Fruit fly (Drosophila melanogaster): Measurements from ENCODE around the gene Septin1.

Gene Septin1

DNA sequence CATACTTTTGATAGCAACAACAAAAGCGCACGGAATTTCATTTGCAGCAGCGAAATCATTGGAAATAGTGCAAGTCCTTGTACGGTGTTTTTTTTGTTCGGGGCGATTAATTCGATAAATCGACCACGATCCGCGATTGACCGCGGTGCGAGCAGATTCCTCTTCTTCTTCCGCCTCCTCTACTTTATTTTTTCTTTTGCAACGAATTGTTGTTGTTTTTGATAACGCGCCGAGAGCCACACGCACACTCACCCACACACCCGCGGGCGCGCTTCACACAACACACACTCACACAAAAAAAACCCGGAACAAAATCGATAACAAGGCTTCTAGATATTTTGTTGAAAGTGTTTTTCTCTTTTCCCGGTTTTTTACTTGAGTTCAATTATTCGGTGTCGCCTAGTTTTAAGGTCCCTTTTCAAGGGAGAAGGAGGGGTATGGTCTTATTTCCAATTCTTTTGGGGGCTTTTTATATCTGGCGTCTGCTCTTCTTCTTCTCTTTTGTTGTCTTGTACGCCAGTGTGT lies 34.9 kb upstream of the Septin1 start (continued):
- TF ChIP-seq CG32532 (GFP tag; IDR thresholded peaks at IDR 0.05) = no peak

- no peak for TF ChIP-seq CG7357 (GFP tag; IDR thresholded peaks at IDR 0.05)
- peak; percentile 29 for TF ChIP-seq CG2120 (GFP tag; optimal IDR thresholded peaks at IDR 0.05)
- no peak for TF ChIP-seq CG33557 (GFP tag; optimal IDR thresholded peaks at IDR 0.05)
- peak in 1 of 2 experiments; percentile 59 for TF ChIP-seq bsh (GFP tag; optimal IDR thresholded peaks at IDR 0.05)
- TF ChIP-seq Scr (GFP tag; IDR thresholded peaks at IDR 0.05; ENCODE audit: partially characterized antibody) = peak; percentile 91
- peak; percentile 23; the same call in 1 of the 2 replicates for TF ChIP-seq E2f2 (GFP tag; IDR thresholded peaks at IDR 0.05)
- TF ChIP-seq crp (GFP tag; optimal IDR thresholded peaks at IDR 0.05) = peak in 1 of 2 experiments; percentile 14
- peak; percentile 83 for TF ChIP-seq unc-4 (GFP tag; IDR thresholded peaks at IDR 0.05; ENCODE audit: partially characterized antibody)
- no peak for TF ChIP-seq gsb-n (tag; optimal IDR thresholded peaks at IDR 0.05)
- peak; percentile 87 for TF ChIP-seq CG14860 (GFP tag; IDR thresholded peaks at IDR 0.05; ENCODE audit: partially characterized antibody)
- TF ChIP-seq CG15073 (GFP tag; optimal IDR thresholded peaks at IDR 0.05) = no peak
- TF ChIP-seq CG12391 (tag; optimal IDR thresholded peaks at IDR 0.05) = peak; percentile 24
- TF ChIP-seq CG18764 (GFP tag; optimal IDR thresholded peaks at IDR 0.05) = no peak
- peak; percentile 90 for TF ChIP-seq Sry-δ (GFP tag; optimal IDR thresholded peaks at IDR 0.05)
- TF ChIP-seq CoRest (tag; optimal IDR thresholded peaks at IDR 0.05) = peak; percentile 37
- TF ChIP-seq CG16779 (GFP tag; IDR thresholded peaks at IDR 0.05) = no peak
- 0 out of 2 replicates have a peak, but pooled peaks have one; percentile 35 for TF ChIP-seq ssp (GFP tag; IDR thresholded peaks at IDR 0.05)
- TF ChIP-seq Vsx1 (GFP tag; optimal IDR thresholded peaks at IDR 0.05) = no peak
- no peak for TF ChIP-seq sc (optimal IDR thresholded peaks at IDR 0.05)
- no peak for TF ChIP-seq sc (GFP tag; optimal IDR thresholded peaks at IDR 0.05)
- no peak for TF ChIP-seq Oaz (GFP tag; IDR thresholded peaks at IDR 0.05)
- TF ChIP-seq klu (GFP tag; IDR thresholded peaks at IDR 0.05) = no peak
- TF ChIP-seq Doc3 (GFP tag; IDR thresholded peaks at IDR 0.05; ENCODE audit: partially characterized antibody) = peak; percentile 75
- no peak for TF ChIP-seq CG11504 (tag; optimal IDR thresholded peaks at IDR 0.05)
- TF ChIP-seq CG10959 (GFP tag; IDR thresholded peaks at IDR 0.05) = no peak
- peak; percentile 16 for TF ChIP-seq Ets65A (GFP tag)
- peak; percentile 94 for TF ChIP-seq gfzf (GFP tag; optimal IDR thresholded peaks at IDR 0.05)
- TF ChIP-seq CG11560 (tag; IDR thresholded peaks at IDR 0.05) = peak; percentile 44; the same call in 1 of the 3 replicates
- TF ChIP-seq CG30403 (GFP tag; optimal IDR thresholded peaks at IDR 0.05) = peak; percentile 16
- peak; percentile 81 for TF ChIP-seq Ets97D (GFP tag; optimal IDR thresholded peaks at IDR 0.05)
- TF ChIP-seq Six4 (GFP tag; optimal IDR thresholded peaks at IDR 0.05) = no peak
- TF ChIP-seq CG12155 (GFP tag; optimal IDR thresholded peaks at IDR 0.05) = peak; percentile 67
- TF ChIP-seq Stat92E (GFP tag; optimal IDR thresholded peaks at IDR 0.05) = peak in 1 of 3 experiments; percentile 4
- peak; percentile 51 for TF ChIP-seq phol (tag; optimal IDR thresholded peaks at IDR 0.05)
- TF ChIP-seq CG6791 (GFP tag; IDR thresholded peaks at IDR 0.05; ENCODE audit: partially characterized antibody) = peak; percentile 91
- TF ChIP-seq sens (GFP tag) = peak; percentile 29
- peak; percentile 89 for TF ChIP-seq inv (GFP tag; IDR thresholded peaks at IDR 0.05; ENCODE audit: partially characterized antibody)
- TF ChIP-seq pho (GFP tag; optimal IDR thresholded peaks at IDR 0.05) = peak; percentile 11
- TF ChIP-seq Nf-YC (tag; optimal IDR thresholded peaks at IDR 0.05) = peak; percentile 47
- peak; percentile 41 for TF ChIP-seq CG10267 (tag; optimal IDR thresholded peaks at IDR 0.05)
- TF ChIP-seq jumu (GFP tag; optimal IDR thresholded peaks at IDR 0.05) = peak; percentile 30
- TF ChIP-seq knrl (GFP tag; IDR thresholded peaks at IDR 0.05; ENCODE audit: partially characterized antibody) = peak; percentile 93
- no peak for TF ChIP-seq her (GFP tag; optimal IDR thresholded peaks at IDR 0.05)
- TF ChIP-seq CG8924 (tag; optimal IDR thresholded peaks at IDR 0.05) = peak; percentile 82
- TF ChIP-seq CG4424 (GFP tag; optimal IDR thresholded peaks at IDR 0.05) = peak; percentile 3
Observed at dm6 chrX:21323933-21324688, 34.0 kb upstream of the Septin1 start, which contains the start of the genes Dd and CG1486. Dd (minus strand) TSS chrX:21324009. CG1486 (plus strand) TSS chrX:21324046.

Data from whole organism, embryonic.